Worm (Caenorhabditis elegans) whole organism, mixed stage, embryonic: Measurements from ENCODE around the gene fbxc-36.
"Not testable (repeated sequence)": the region's sequence is repeated elsewhere in the genome, so short reads cannot be mapped to it uniquely, and the experiment has no call there.

ENCODE experiments used
- M03D4.4 ChIP-seq: sonication (generic microtip); optimal IDR thresholded peaks from 2 replicates; lab custom pipeline; 2017; ENCODE audit warnings: mild to moderate bottlenecking, missing genetic modification characterization, missing compliant biosample characterization
- bed-3 ChIP-seq: fragments of 200-800 bp; sonication (Bioruptor generic); optimal IDR thresholded peaks from 3 replicates; lab custom pipeline; 2018; ENCODE audit warnings: mild to moderate bottlenecking, missing genetic modification characterization, moderate library complexity, missing compliant biosample characterization
- blmp-1 ChIP-seq: fragments of 150-350 bp; optimal IDR thresholded peaks from 2 replicates; lab custom pipeline; 2014; ENCODE audit warnings: missing biosample characterization, missing genetic modification characterization
- ceh-39 ChIP-seq: fragments of 150-350 bp; optimal IDR thresholded peaks from 2 replicates; lab custom pipeline; 2014; ENCODE audit warnings: missing biosample characterization, missing genetic modification characterization
- ceh-43 ChIP-seq: fragments of 200-800 bp; sonication (Bioruptor generic); optimal IDR thresholded peaks from 2 replicates; lab custom pipeline; 2018; ENCODE audit warnings: mild to moderate bottlenecking, missing genetic modification characterization, moderate library complexity, missing compliant biosample characterization
- ceh-83 ChIP-seq: fragments of 200-800 bp; sonication (Bioruptor generic); optimal IDR thresholded peaks from 2 replicates; lab custom pipeline; 2018; ENCODE audit warnings: mild to moderate bottlenecking, missing genetic modification characterization, missing compliant biosample characterization
- cnd-1 ChIP-seq: fragments of 200-800 bp; sonication (Bioruptor generic); optimal IDR thresholded peaks from 2 replicates; lab custom pipeline; 2018; ENCODE audit warnings: mild to moderate bottlenecking, missing genetic modification characterization, missing compliant biosample characterization
- drap-1 ChIP-seq: fragments of 200-800 bp; sonication (Bioruptor generic); optimal IDR thresholded peaks from 3 replicates; lab custom pipeline; 2018; ENCODE audit warnings: mild to moderate bottlenecking, missing genetic modification characterization, missing compliant biosample characterization
- elt-1 ChIP-seq: sonication (generic microtip); optimal IDR thresholded peaks from 2 replicates; lab custom pipeline; 2017; ENCODE audit warnings: missing genetic modification characterization, mild to moderate bottlenecking, missing compliant biosample characterization, antibody characterized with exemption, moderate library complexity, borderline replicate concordance; ENCODE audit not compliant: insufficient read depth
- elt-3 ChIP-seq: fragments of 150-350 bp; optimal IDR thresholded peaks from 2 replicates; lab custom pipeline; 2014; ENCODE audit warnings: missing biosample characterization, missing genetic modification characterization
- flh-1 ChIP-seq: fragments of 200-800 bp; sonication (Bioruptor generic); optimal IDR thresholded peaks from 2 replicates; lab custom pipeline; 2018; ENCODE audit warnings: mild to moderate bottlenecking, missing genetic modification characterization, moderate library complexity, missing compliant biosample characterization
- ham-2 ChIP-seq: fragments of 200-800 bp; sonication (Bioruptor generic); optimal IDR thresholded peaks from 2 replicates; lab custom pipeline; 2018; ENCODE audit warnings: mild to moderate bottlenecking, missing genetic modification characterization, missing compliant biosample characterization
- hlh-1 ChIP-seq: fragments of 150-350 bp; optimal IDR thresholded peaks from 2 replicates; lab custom pipeline; 2014; ENCODE audit warnings: missing biosample characterization, missing genetic modification reagents, missing genetic modification characterization
- lin-13 ChIP-seq: fragments of 150-350 bp; optimal IDR thresholded peaks from 2 replicates; lab custom pipeline; 2014; ENCODE audit warnings: missing biosample characterization, missing genetic modification characterization
- lin-32 ChIP-seq: fragments of 200-800 bp; sonication (Bioruptor generic); optimal IDR thresholded peaks from 2 replicates; lab custom pipeline; 2018; ENCODE audit warnings: mild to moderate bottlenecking, missing genetic modification characterization, missing compliant biosample characterization
- lsy-2 ChIP-seq: fragments of 150-350 bp; optimal IDR thresholded peaks from 2 replicates; lab custom pipeline; 2014; ENCODE audit warnings: missing biosample characterization, missing genetic modification characterization
- mab-5 ChIP-seq: fragments of 150-350 bp; optimal IDR thresholded peaks from 2 replicates; lab custom pipeline; 2014; ENCODE audit warnings: missing biosample characterization, missing genetic modification characterization
- mep-1 ChIP-seq: fragments of 150-350 bp; optimal IDR thresholded peaks from 2 replicates; lab custom pipeline; 2017; ENCODE audit warnings: missing biosample characterization, missing genetic modification reagents, missing genetic modification characterization, inconsistent platforms
- mls-2 ChIP-seq: sonication (generic microtip); optimal IDR thresholded peaks from 2 replicates; lab custom pipeline; 2016; ENCODE audit warnings: mild to moderate bottlenecking, missing genetic modification characterization, moderate library complexity, missing compliant biosample characterization
- nhr-12 ChIP-seq: fragments of 150-350 bp; optimal IDR thresholded peaks from 2 replicates; lab custom pipeline; 2014; ENCODE audit warnings: missing biosample characterization, missing genetic modification characterization
- nhr-2 ChIP-seq: fragments of 150-350 bp; optimal IDR thresholded peaks from 2 replicates; lab custom pipeline; 2014; ENCODE audit warnings: missing biosample characterization, missing genetic modification characterization
- nhr-237 ChIP-seq: fragments of 150-350 bp; optimal IDR thresholded peaks from 2 replicates; lab custom pipeline; 2014; ENCODE audit warnings: missing biosample characterization, missing genetic modification characterization
- nhr-28 ChIP-seq: fragments of 150-350 bp; optimal IDR thresholded peaks from 2 replicates; lab custom pipeline; 2014; ENCODE audit warnings: missing biosample characterization, missing genetic modification characterization
- nhr-76 ChIP-seq: sonication (generic microtip); optimal IDR thresholded peaks from 2 replicates; lab custom pipeline; 2017; ENCODE audit warnings: missing biosample characterization, missing genetic modification characterization
- pha-4 ChIP-seq: fragments of 150-350 bp; optimal IDR thresholded peaks from 2 replicates; lab custom pipeline; 2018; ENCODE audit warnings: missing biosample characterization, missing genetic modification reagents, missing genetic modification characterization
- sem-2 ChIP-seq: fragments of 200-800 bp; sonication (Bioruptor generic); optimal IDR thresholded peaks from 2 replicates; lab custom pipeline; 2018; ENCODE audit warnings: mild to moderate bottlenecking, missing genetic modification characterization, missing compliant biosample characterization
- snpc-4 ChIP-seq: fragments of 150-350 bp; optimal IDR thresholded peaks from 2 replicates; lab custom pipeline; 2014; ENCODE audit warnings: missing biosample characterization, missing genetic modification characterization
- sptf-1 ChIP-seq: sonication (generic microtip); optimal IDR thresholded peaks from 2 replicates; lab custom pipeline; 2017; ENCODE audit warnings: mild to moderate bottlenecking, missing genetic modification characterization, moderate library complexity, missing compliant biosample characterization
- tbx-8 ChIP-seq: fragments of 200-800 bp; sonication (Bioruptor generic); optimal IDR thresholded peaks from 2 replicates; lab custom pipeline; 2018; ENCODE audit warnings: mild to moderate bottlenecking, missing genetic modification characterization, moderate library complexity, missing compliant biosample characterization
- unc-39 ChIP-seq: fragments of 150-350 bp; optimal IDR thresholded peaks from 2 replicates; lab custom pipeline; 2014; ENCODE audit warnings: missing biosample characterization, missing genetic modification characterization
- unc-62 ChIP-seq: fragments of 150-350 bp; optimal IDR thresholded peaks from 2 replicates; lab custom pipeline; 2014; ENCODE audit warnings: missing biosample characterization, missing genetic modification reagents, missing genetic modification characterization
- zip-8 ChIP-seq: fragments of 150-350 bp; optimal IDR thresholded peaks from 2 replicates; lab custom pipeline; 2014; ENCODE audit warnings: missing biosample characterization, missing genetic modification characterization
- ztf-11 ChIP-seq: fragments of 150-350 bp; optimal IDR thresholded peaks from 2 replicates; lab custom pipeline; 2014; ENCODE audit warnings: missing biosample characterization, missing genetic modification characterization

fbxc-36 gene

ce11 chrII:943773-944172 lies 3.0 kb downstream of the fbxc-36 start, which contains the start of gene clec-43:
Gene clec-43 (plus strand): TSS chrII:944066.
- no peak for TF ChIP-seq nhr-237 (tag; lab: Kevin White, UChicago)
- TF ChIP-seq flh-1 (GFP tag; lab: Kevin White, UChicago) = no peak
- TF ChIP-seq ceh-83 = no peak
- TF ChIP-seq sem-2 (GFP tag; lab: Kevin White, UChicago) = no peak
- no peak for TF ChIP-seq lin-13
- TF ChIP-seq zip-8 (tag; lab: Kevin White, UChicago) = no peak
- no peak for TF ChIP-seq cnd-1 (tag; lab: Kevin White, UChicago)
- TF ChIP-seq snpc-4 = no peak
- TF ChIP-seq elt-3 (tag; lab: Kevin White, UChicago) = no peak
- no peak for TF ChIP-seq M03D4.4
- no peak for TF ChIP-seq ceh-39 (tag; lab: Kevin White, UChicago)
- no peak for TF ChIP-seq ztf-11 (tag; lab: Kevin White, UChicago)
- TF ChIP-seq, all 35 proteins: peak for 0

DNA sequence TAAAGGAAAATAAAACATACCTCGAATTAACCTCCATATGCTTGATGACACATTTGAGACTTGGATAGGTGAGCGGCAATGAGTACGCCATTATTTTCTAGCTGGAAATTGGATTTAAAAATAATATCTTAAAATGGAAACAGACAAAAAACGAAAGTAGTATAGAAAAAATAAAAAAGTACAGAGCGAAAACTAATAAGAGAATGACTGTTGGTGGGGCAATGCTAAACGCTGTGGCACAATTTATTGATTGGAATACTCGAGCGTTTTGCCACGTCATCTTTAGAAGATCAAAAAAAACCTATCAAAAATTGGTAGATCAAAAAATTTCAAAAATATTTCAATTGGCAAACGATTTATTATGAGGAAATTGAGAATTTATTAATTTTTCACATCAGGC lies 7.3 kb downstream of the fbxc-36 start, which contains the start of gene fbxc-32:
fbxc-32 (minus strand) TSS at position 101 of the 400 bp plus-strand sequence.
- TF ChIP-seq ceh-83 (no peak), ztf-11 (tag; lab: Kevin White, UChicago) (no peak), blmp-1 (no peak), nhr-12 (tag; lab: Kevin White, UChicago) (no peak)

ce11 chrII:950374-950773 lies 9.6 kb downstream of the fbxc-36 start:
- TF ChIP-seq blmp-1 = no peak
- TF ChIP-seq, all 35 proteins: peak for 0

DNA sequence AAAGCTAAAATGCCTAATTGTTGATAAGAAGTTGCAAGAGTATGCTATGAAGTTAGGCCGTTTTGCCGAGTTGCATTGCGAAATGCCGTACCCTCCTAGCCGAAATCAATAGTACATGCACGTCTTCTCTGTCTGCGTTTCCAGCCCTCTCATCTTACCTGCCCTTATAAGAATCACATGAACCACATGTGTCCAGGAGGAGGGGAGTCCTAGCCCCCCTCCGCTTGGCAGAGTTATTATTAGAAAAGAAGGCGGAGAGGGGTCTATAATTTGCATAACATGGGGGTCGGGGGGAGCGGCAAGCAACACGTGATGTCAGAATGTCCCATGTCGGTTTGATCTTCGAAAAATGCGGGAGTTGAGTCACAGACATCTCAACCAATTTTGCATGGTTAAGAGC lies 12.3 kb downstream of the fbxc-36 start:
- TF ChIP-seq pha-4 = no peak
- no peak for TF ChIP-seq nhr-237 (tag; lab: Kevin White, UChicago)
- no peak for TF ChIP-seq unc-62 (GFP tag; lab: Kevin White, UChicago)
- TF ChIP-seq nhr-28 (tag; lab: Kevin White, UChicago) = no peak
- TF ChIP-seq ham-2 = no peak
- TF ChIP-seq tbx-8 (GFP tag; lab: Kevin White, UChicago) = no peak
- TF ChIP-seq ceh-83 = no peak
- TF ChIP-seq lin-32 (GFP tag; lab: Kevin White, UChicago) = no peak
- TF ChIP-seq unc-39 (tag; lab: Kevin White, UChicago) = no peak
- no peak for TF ChIP-seq mab-5 (tag; lab: Kevin White, UChicago)
- TF ChIP-seq elt-1 (tag; lab: Kevin White, UChicago) = no peak
- TF ChIP-seq flh-1 (GFP tag; lab: Kevin White, UChicago) = no peak
- no peak for TF ChIP-seq lin-13
- no peak for TF ChIP-seq zip-8 (tag; lab: Kevin White, UChicago)
- TF ChIP-seq ceh-39 (tag; lab: Kevin White, UChicago) = no peak

DNA sequence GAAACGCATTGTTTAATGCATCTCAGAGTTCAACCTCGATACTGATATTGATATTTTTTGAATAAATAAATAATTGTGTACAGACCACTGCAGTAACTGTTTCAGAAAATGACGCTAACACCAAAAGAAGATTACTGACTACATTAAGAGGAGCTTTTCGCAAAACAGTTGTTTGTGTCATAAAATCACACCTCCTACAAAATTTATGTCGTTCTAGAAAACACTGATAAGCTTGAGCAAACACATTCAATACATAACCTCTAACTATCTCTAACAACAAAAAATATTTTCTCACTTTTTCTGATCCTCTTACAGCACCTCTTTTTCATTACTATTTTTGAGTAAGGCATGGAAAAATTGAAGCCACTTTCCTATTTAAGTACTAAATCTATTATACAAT lies 13.8 kb downstream of the fbxc-36 start, which contains the start of gene fbxc-7:
fbxc-7 (plus strand) TSS at position 301 of the 400 bp plus-strand sequence.
- not testable (repeated sequence) for TF ChIP-seq mls-2 (tag; lab: Kevin White, UChicago); ceh-83; lsy-2
- TF ChIP-seq, all 35 proteins: peak for 0; not testable (repeated sequence) for 35

DNA sequence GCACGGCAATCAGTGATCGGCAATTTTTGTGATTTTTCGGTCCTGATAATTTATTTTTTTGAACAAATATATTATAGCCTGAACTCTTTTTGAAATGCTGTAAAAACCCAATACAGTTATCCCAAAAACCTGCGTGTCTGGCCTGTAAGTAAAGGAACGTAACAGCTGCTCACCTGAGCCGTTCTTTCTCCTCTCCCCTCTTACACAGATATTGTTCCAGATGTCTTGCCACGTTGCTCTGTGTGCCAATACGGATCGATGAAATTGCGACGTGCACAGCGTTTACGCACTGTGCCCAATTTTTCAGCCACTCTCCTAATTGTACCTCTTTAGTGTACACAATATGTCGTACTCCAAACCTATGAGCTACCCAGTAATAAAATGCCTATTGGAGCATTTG lies 17.8 kb downstream of the fbxc-36 start, which contains the start of gene sdz-4:
sdz-4 (plus strand) TSS at position 301 of the 400 bp plus-strand sequence.
- no peak for TF ChIP-seq mep-1 (tag; lab: Kevin White, UChicago)
- TF ChIP-seq sptf-1 (tag; lab: Kevin White, UChicago) = no peak
- no peak for TF ChIP-seq ztf-11 (tag; lab: Kevin White, UChicago)
- no peak for TF ChIP-seq lin-13

- TF ChIP-seq unc-62 (GFP tag; lab: Kevin White, UChicago) = no peak
- peak; percentile 13 for TF ChIP-seq nhr-2
- TF ChIP-seq ceh-39 (tag; lab: Kevin White, UChicago) = peak; percentile 20
- no peak for TF ChIP-seq elt-3 (tag; lab: Kevin White, UChicago)
- no peak for TF ChIP-seq ham-2
- no peak for TF ChIP-seq zip-8 (tag; lab: Kevin White, UChicago)
- TF ChIP-seq sem-2 (GFP tag; lab: Kevin White, UChicago) = no peak
- no peak for TF ChIP-seq lsy-2
- no peak for TF ChIP-seq ceh-83
- TF ChIP-seq drap-1 (GFP tag; lab: Kevin White, UChicago) = no peak
- TF ChIP-seq nhr-76 (tag; lab: Kevin White, UChicago) = no peak
- TF ChIP-seq mab-5 (tag; lab: Kevin White, UChicago) = no peak
- TF ChIP-seq blmp-1 = no peak
- no peak for TF ChIP-seq bed-3 (GFP tag; lab: Kevin White, UChicago)
- TF ChIP-seq pha-4 = no peak
- TF ChIP-seq cnd-1 (tag; lab: Kevin White, UChicago) = peak; percentile 35
- no peak for TF ChIP-seq nhr-12 (tag; lab: Kevin White, UChicago)
- TF ChIP-seq ceh-43 = no peak
- TF ChIP-seq nhr-237 (tag; lab: Kevin White, UChicago) = no peak
- TF ChIP-seq hlh-1 = no peak
- TF ChIP-seq tbx-8 (GFP tag; lab: Kevin White, UChicago) = no peak
These were observed 19.4 kb downstream of the fbxc-36 start, which contains the start of the genes C32B5.18 and C32B5.7 for ce11 chrII:960218-960617. Gene C32B5.18 (plus strand): TSS chrII:960518. Gene C32B5.7 (plus strand): TSS chrII:960528.
